Worm (Caenorhabditis elegans): ENCODE results near the gene clec-139.

ce11 chrII:4573084-4573483 is 48.5 kb downstream of the clec-139 start:
- TF ChIP-seq elt-3 (tag; optimal IDR thresholded peaks at IDR 0.05) (no peak), nhr-12 (tag; optimal IDR thresholded peaks at IDR 0.05) (no peak), ztf-11 (tag; optimal IDR thresholded peaks at IDR 0.05) (no peak), elt-2 (tag; optimal IDR thresholded peaks at IDR 0.05) (no peak), efl-1 (optimal IDR thresholded peaks at IDR 0.05) (no peak), efl-1 (GFP tag; optimal IDR thresholded peaks at IDR 0.05 in 1 of 2) (no peak), F16B12.6 (tag; optimal IDR thresholded peaks at IDR 0.05) (no peak), rnt-1 (tag; optimal IDR thresholded peaks at IDR 0.05) (no peak), blmp-1 (tag; optimal IDR thresholded peaks at IDR 0.05) (no peak), unc-98 (GFP tag; IDR thresholded peaks at IDR 0.05) (no peak), swsn-7 (tag; optimal IDR thresholded peaks at IDR 0.05) (no peak)

Measured in whole organism, L1 larva.